Fruit fly (Drosophila melanogaster) whole organism, embryonic: ENCODE results near the gene CG6415.

ENCODE experiments used
- Ada2b ChIP-seq: fragments of 200-800 bp; sonication (Bioruptor generic); IDR thresholded peaks from 2 replicates; pipeline ENCODE4 v1.3.6; 2022; ENCODE audit warnings: missing biosample characterization, missing genetic modification characterization
- CG10147 ChIP-seq: fragments of 200-800 bp; sonication (Bioruptor generic); optimal IDR thresholded peaks from 2 replicates; lab custom pipeline; 2019; ENCODE audit warnings: missing biosample characterization, mild to moderate bottlenecking, missing genetic modification characterization, moderate library complexity
- CG10462 ChIP-seq: fragments of 200-800 bp; sonication (Bioruptor generic); optimal IDR thresholded peaks from 2 replicates; lab custom pipeline; 2016; ENCODE audit warnings: missing biosample characterization, missing genetic modification characterization
- CG10959 ChIP-seq: fragments of 200-800 bp; sonication (Bioruptor generic); IDR thresholded peaks from 2 replicates; pipeline ENCODE4 v1.3.6; 2022; ENCODE audit warnings: missing biosample characterization, missing genetic modification characterization
- CG11723 ChIP-seq: fragments of 200-800 bp; sonication (Bioruptor generic); optimal IDR thresholded peaks from 2 replicates; lab custom pipeline; 2017; ENCODE audit warnings: missing biosample characterization, mild to moderate bottlenecking, missing genetic modification characterization
- CG12104 ChIP-seq: fragments of 200-800 bp; sonication (Bioruptor generic); optimal IDR thresholded peaks from 3 replicates; lab custom pipeline; 2016; ENCODE audit warnings: missing biosample characterization, missing genetic modification characterization
- CG1233 ChIP-seq: fragments of 200-800 bp; sonication (Bioruptor generic); optimal IDR thresholded peaks from 4 replicates; lab custom pipeline; 2018; ENCODE audit warnings: missing biosample characterization, mild to moderate bottlenecking, missing genetic modification characterization
- CG15011 ChIP-seq: fragments of 200-800 bp; sonication (Bioruptor generic); optimal IDR thresholded peaks from 3 replicates; lab custom pipeline; 2018; ENCODE audit warnings: missing biosample characterization, mild to moderate bottlenecking, missing genetic modification characterization
- CG15479 ChIP-seq: fragments of 200-800 bp; sonication (Bioruptor generic); optimal IDR thresholded peaks from 3 replicates; lab custom pipeline; 2019; ENCODE audit warnings: missing biosample characterization, mild to moderate bottlenecking, missing genetic modification characterization, moderate library complexity
- CG15696 ChIP-seq: fragments of 200-800 bp; sonication (Bioruptor generic); optimal IDR thresholded peaks from 2 replicates; lab custom pipeline; 2019; ENCODE audit warnings: missing biosample characterization, mild to moderate bottlenecking, missing genetic modification characterization, moderate library complexity
- CG1832 ChIP-seq: fragments of 200-800 bp; sonication (Bioruptor generic); optimal IDR thresholded peaks from 2 replicates; lab custom pipeline; 2017; ENCODE audit warnings: missing biosample characterization, mild to moderate bottlenecking, missing genetic modification characterization, inconsistent platforms
- CG30403 ChIP-seq: fragments of 200-800 bp; sonication (Bioruptor generic); optimal IDR thresholded peaks from 3 replicates; lab custom pipeline; 2016; ENCODE audit warnings: missing biosample characterization, missing genetic modification characterization
- CG3281 ChIP-seq: fragments of 200-800 bp; sonication (Bioruptor generic); optimal IDR thresholded peaks from 3 replicates; lab custom pipeline; 2017; ENCODE audit warnings: missing biosample characterization, mild to moderate bottlenecking, missing genetic modification characterization
- CG4404 ChIP-seq: fragments of 200-800 bp; sonication (Bioruptor generic); IDR thresholded peaks from 2 replicates; pipeline ENCODE4 v1.3.6; 2022; ENCODE audit warnings: missing biosample characterization, missing genetic modification characterization
- CG6254 ChIP-seq: fragments of 200-800 bp; sonication (Bioruptor generic); optimal IDR thresholded peaks from 3 replicates; lab custom pipeline; 2017; ENCODE audit warnings: mild to moderate bottlenecking, missing biosample characterization, missing genetic modification reagents, missing genetic modification characterization
- CG6272 ChIP-seq: fragments of 200-800 bp; sonication (Bioruptor generic); IDR thresholded peaks from 2 replicates; pipeline ENCODE4 v1.3.6; 2022; ENCODE audit warnings: missing biosample characterization, missing genetic modification characterization
- CG7372 ChIP-seq: fragments of 200-800 bp; sonication (Bioruptor generic); IDR thresholded peaks from 2 replicates; pipeline ENCODE4 v1.3.6; 2022; ENCODE audit warnings: missing biosample characterization, missing genetic modification characterization
- CG7556 ChIP-seq: fragments of 200-800 bp; sonication (Bioruptor generic); optimal IDR thresholded peaks from 2 replicates; lab custom pipeline; 2017; ENCODE audit warnings: missing biosample characterization, mild to moderate bottlenecking, missing genetic modification characterization
- CG7786 ChIP-seq: fragments of 200-800 bp; sonication (Bioruptor generic); optimal IDR thresholded peaks from 2 replicates; lab custom pipeline; 2016; ENCODE audit warnings: missing biosample characterization, missing genetic modification characterization
- CG9609 ChIP-seq: fragments of 200-800 bp; sonication (Bioruptor generic); optimal IDR thresholded peaks from 3 replicates; lab custom pipeline; 2016; ENCODE audit warnings: missing biosample characterization, missing genetic modification characterization
- Camta ChIP-seq: fragments of 200-800 bp; sonication (Bioruptor generic); optimal IDR thresholded peaks from 2 replicates; lab custom pipeline; 2016; ENCODE audit warnings: missing biosample characterization, missing genetic modification characterization
- D19B ChIP-seq: fragments of 200-800 bp; sonication (Bioruptor generic); optimal IDR thresholded peaks from 2 replicates; lab custom pipeline; 2017; ENCODE audit warnings: missing biosample characterization, mild to moderate bottlenecking, missing genetic modification characterization
- Dll ChIP-seq: fragments of 200-800 bp; sonication (Bioruptor generic); IDR thresholded peaks from 4 replicates; pipeline ENCODE4 v1.3.6; 2022; ENCODE audit warnings: missing biosample characterization, missing genetic modification characterization; ENCODE audit not compliant: partially characterized antibody
- Drgx ChIP-seq: fragments of 200-800 bp; sonication (Bioruptor generic); IDR thresholded peaks from 2 replicates; pipeline ENCODE4 v1.3.6; 2022; ENCODE audit warnings: missing biosample characterization, missing genetic modification characterization
- Fer2 ChIP-seq: fragments of 200-800 bp; sonication (Bioruptor generic); optimal IDR thresholded peaks from 2 replicates; lab custom pipeline; 2018; ENCODE audit warnings: missing biosample characterization, mild to moderate bottlenecking, missing genetic modification characterization, moderate library complexity
- Fer3 ChIP-seq: fragments of 200-800 bp; sonication (Bioruptor generic); optimal IDR thresholded peaks from 2 replicates; lab custom pipeline; 2018; ENCODE audit warnings: missing biosample characterization, mild to moderate bottlenecking, missing genetic modification characterization, moderate library complexity
- H2.0 ChIP-seq: fragments of 200-800 bp; sonication (Bioruptor generic); IDR thresholded peaks from 2 replicates; pipeline ENCODE4 v1.3.6; 2022; ENCODE audit warnings: missing biosample characterization, missing genetic modification characterization
- Lim3 ChIP-seq: fragments of 200-800 bp; sonication (Bioruptor generic); IDR thresholded peaks from 2 replicates; pipeline ENCODE4 v1.3.6; 2022; ENCODE audit warnings: missing biosample characterization, missing genetic modification characterization
- MTF-1 ChIP-seq: fragments of 200-800 bp; sonication (Bioruptor generic); optimal IDR thresholded peaks from 2 replicates; lab custom pipeline; 2018; ENCODE audit warnings: missing biosample characterization, mild to moderate bottlenecking, missing genetic modification characterization, borderline replicate concordance
- NC2α ChIP-seq: fragments of 200-800 bp; sonication (Bioruptor generic); optimal IDR thresholded peaks from 2 replicates; lab custom pipeline; 2016; ENCODE audit warnings: missing biosample characterization, missing genetic modification characterization
- Side ChIP-seq: fragments of 200-800 bp; sonication (Bioruptor generic); optimal IDR thresholded peaks from 2 replicates; lab custom pipeline; 2016; ENCODE audit warnings: missing biosample characterization, missing genetic modification characterization
- Sin3A ChIP-seq: fragments of >200 bp; optimal IDR thresholded peaks from 2 replicates; lab custom pipeline; 2018
- Taf1 ChIP-seq: fragments of 200-800 bp; sonication (Bioruptor generic); IDR thresholded peaks from 2 replicates; pipeline ENCODE4 v1.3.6; 2022; ENCODE audit warnings: missing biosample characterization, missing genetic modification characterization
- bbx ChIP-seq: fragments of 200-800 bp; sonication (Bioruptor generic); IDR thresholded peaks from 2 replicates; pipeline ENCODE4 v1.3.6; 2022; ENCODE audit warnings: missing biosample characterization, missing genetic modification characterization; ENCODE audit not compliant: partially characterized antibody
- crc ChIP-seq: fragments of 200-800 bp; sonication (Bioruptor generic); optimal IDR thresholded peaks from 2 replicates; lab custom pipeline; 2016; ENCODE audit warnings: missing biosample characterization, missing genetic modification characterization
- crp ChIP-seq, 2 experiments: fragments of 200-800 bp; sonication (Bioruptor generic); optimal IDR thresholded peaks; 2 replicates in 1 of 2; 3 replicates in 1 of 2; lab custom pipeline; 2017; ENCODE audit warnings: missing biosample characterization in 2 of 2, missing genetic modification characterization in 2 of 2, mild to moderate bottlenecking in 1 of 2, moderate library complexity in 1 of 2
- ems ChIP-seq: fragments of 200-800 bp; sonication (Bioruptor generic); optimal IDR thresholded peaks from 3 replicates; lab custom pipeline; 2016; ENCODE audit warnings: missing biosample characterization, missing genetic modification characterization
- exex ChIP-seq: fragments of 200-800 bp; sonication (Bioruptor generic); optimal IDR thresholded peaks from 4 replicates; lab custom pipeline; 2018; ENCODE audit warnings: missing biosample characterization, mild to moderate bottlenecking, missing genetic modification characterization, moderate library complexity
- fd96Cb ChIP-seq: fragments of 200-800 bp; sonication (Bioruptor generic); optimal IDR thresholded peaks from 2 replicates; lab custom pipeline; 2018; ENCODE audit warnings: missing biosample characterization, mild to moderate bottlenecking, missing genetic modification characterization, moderate library complexity
- fru ChIP-seq: fragments of >200 bp; optimal IDR thresholded peaks from 2 replicates; lab custom pipeline; 2017
- gt ChIP-seq: fragments of 200-800 bp; sonication (Bioruptor generic); IDR thresholded peaks from 2 replicates; pipeline ENCODE4 v1.3.6; 2022; ENCODE audit warnings: missing biosample characterization, missing genetic modification characterization
- inv ChIP-seq: fragments of 200-800 bp; sonication (Bioruptor generic); IDR thresholded peaks from 2 replicates; pipeline ENCODE4 v1.3.6; 2022; ENCODE audit warnings: missing biosample characterization, missing genetic modification characterization; ENCODE audit not compliant: partially characterized antibody
- kah ChIP-seq: fragments of 200-800 bp; sonication (Bioruptor generic); optimal IDR thresholded peaks from 2 replicates; lab custom pipeline; 2018; ENCODE audit warnings: missing biosample characterization, mild to moderate bottlenecking, missing genetic modification characterization
- lov ChIP-seq, 2 experiments: fragments of 200-800 bp in 1 of 2; fragments of >200 bp in 1 of 2; sonication (Bioruptor generic) in 1 of 2; IDR thresholded peaks in 1 of 2; optimal IDR thresholded peaks in 1 of 2; 2 replicates in 1 of 2; 3 replicates in 1 of 2; pipeline versions ENCODE4 v1.3.6 to Lab custom; 2017 to 2022; ENCODE audit warnings: missing biosample characterization in 1 of 2, missing genetic modification characterization in 1 of 2
- pfk ChIP-seq: fragments of 200-800 bp; sonication (Bioruptor generic); optimal IDR thresholded peaks from 2 replicates; lab custom pipeline; 2018; ENCODE audit warnings: missing biosample characterization, mild to moderate bottlenecking, missing genetic modification characterization, moderate library complexity
- schlank ChIP-seq: fragments of 200-800 bp; sonication (Bioruptor generic); optimal IDR thresholded peaks from 2 replicates; lab custom pipeline; 2018; ENCODE audit warnings: missing biosample characterization, mild to moderate bottlenecking, missing genetic modification characterization
- scrt ChIP-seq: fragments of 200-800 bp; sonication (Bioruptor generic); optimal IDR thresholded peaks from 2 replicates; lab custom pipeline; 2018; ENCODE audit warnings: missing biosample characterization, mild to moderate bottlenecking, missing genetic modification characterization, moderate library complexity
- so ChIP-seq: fragments of 200-800 bp; sonication (Bioruptor generic); IDR thresholded peaks from 3 replicates; pipeline ENCODE4 v1.3.6; 2022; ENCODE audit warnings: missing biosample characterization, missing genetic modification characterization
- sqz ChIP-seq: fragments of 200-800 bp; sonication (Bioruptor generic); optimal IDR thresholded peaks from 3 replicates; lab custom pipeline; 2018; ENCODE audit warnings: missing biosample characterization, mild to moderate bottlenecking, missing genetic modification characterization
- tll ChIP-seq, 2 experiments: fragments of 200-800 bp in 1 of 2; fragments of >200 bp in 1 of 2; sonication (Bioruptor generic) in 1 of 2; optimal IDR thresholded peaks; 2 replicates each; lab custom pipeline; 2017 to 2019; ENCODE audit warnings: missing biosample characterization in 2 of 2, missing genetic modification characterization in 2 of 2, mild to moderate bottlenecking in 1 of 2, moderate library complexity in 1 of 2

CG6415 gene

DNA sequence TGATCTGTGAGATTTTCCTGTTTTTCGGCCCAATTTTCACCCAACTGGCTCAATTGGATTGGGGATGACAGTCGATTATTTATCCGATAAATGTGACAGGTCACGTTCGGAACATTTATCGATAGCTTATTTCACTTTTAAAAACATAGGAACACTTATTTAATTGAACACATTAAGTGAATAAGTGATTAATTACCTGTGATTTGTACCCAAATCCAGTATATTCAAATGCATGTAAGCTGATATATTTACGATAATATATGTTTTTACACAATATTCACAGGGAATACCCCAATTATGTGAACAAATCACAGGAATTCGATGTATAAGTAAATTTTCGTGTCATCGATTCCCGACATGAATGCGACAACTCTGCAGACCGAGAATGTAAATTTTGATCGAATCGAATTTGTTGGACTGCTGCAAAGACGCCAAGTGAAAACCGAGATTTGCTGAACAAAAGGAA lies 29.0 kb downstream of the CG6415 start, which contains the start of the genes EMC3 and Dpy-30L1 (continued):
- TF ChIP-seq Taf1 (no peak), schlank (tag; lab: Kevin White, UChicago) (no peak), CG7786 (GFP tag; lab: Kevin White, UChicago) (peak; percentile 42), CG6272 (GFP tag; lab: Robert Waterston, UW) (0 out of 2 replicates have a peak, but pooled peaks have one; percentile 27), crp (GFP tag; optimal IDR thresholded peaks at IDR 0.05; lab: Kevin White, UChicago) (peak in 1 of 2 experiments; percentile 30), scrt (GFP tag; lab: Kevin White, UChicago) (no peak), CG15479 (GFP tag; lab: Kevin White, UChicago) (no peak), CG1233 (GFP tag; lab: Kevin White, UChicago) (no peak), exex (tag; lab: Kevin White, UChicago) (no peak), Dll (GFP tag; lab: Robert Waterston, UW) (peak; percentile 94), sqz (no peak), Lim3 (GFP tag; lab: Robert Waterston, UW) (no peak), CG15011 (GFP tag; lab: Kevin White, UChicago) (no peak), CG1832 (GFP tag; lab: Kevin White, UChicago) (no peak), lov (optimal IDR thresholded peaks at IDR 0.05; lab: Kevin White, UChicago) (no peak), lov (GFP tag; IDR thresholded peaks at IDR 0.05; lab: Robert Waterston, UW) (no peak), CG10147 (no peak), CG9609 (GFP tag; lab: Kevin White, UChicago) (peak; percentile 17), Fer3 (tag; lab: Kevin White, UChicago) (peak; percentile 44), fd96Cb (peak; percentile 2), D19B (GFP tag; lab: Kevin White, UChicago) (no peak), CG4404 (GFP tag; lab: Robert Waterston, UW) (no peak), NC2α (GFP tag; lab: Kevin White, UChicago) (no peak), H2.0 (GFP tag; lab: Robert Waterston, UW) (peak; percentile 48), inv (GFP tag; lab: Robert Waterston, UW) (peak; percentile 73), Camta (GFP tag; lab: Kevin White, UChicago) (peak; percentile 13), CG7556 (GFP tag; lab: Kevin White, UChicago) (peak; percentile 34), CG3281 (GFP tag; lab: Kevin White, UChicago) (no peak), pfk (no peak), CG10959 (no peak), crc (GFP tag; lab: Kevin White, UChicago) (no peak), bbx (peak; percentile 73), CG6254 (GFP tag; lab: Kevin White, UChicago) (no peak), CG7372 (GFP tag; lab: Robert Waterston, UW) (0 out of 2 replicates have a peak, but pooled peaks have one; percentile 23), ems (peak; percentile 25), Side (GFP tag; lab: Kevin White, UChicago) (peak; percentile 3), Fer2 (peak; percentile 2), tll (GFP tag; optimal IDR thresholded peaks at IDR 0.05; lab: Kevin White, UChicago) (peak in 1 of 2 experiments; percentile 38), CG12104 (GFP tag; lab: Kevin White, UChicago) (no peak), kah (GFP tag; lab: Kevin White, UChicago) (no peak), so (GFP tag; lab: Robert Waterston, UW) (peak; percentile 48; the same call in 1 of the 3 replicates), CG30403 (GFP tag; lab: Kevin White, UChicago) (peak; percentile 79), Drgx (GFP tag; lab: Robert Waterston, UW) (no peak; the same call in 1 of the 2 replicates), CG11723 (no peak), CG15696 (tag; lab: Kevin White, UChicago) (peak; percentile 41), CG10462 (GFP tag; lab: Kevin White, UChicago) (no peak), fru (lab: Kevin White, UChicago) (no peak), Ada2b (GFP tag; lab: Robert Waterston, UW) (no peak), gt (GFP tag; lab: Robert Waterston, UW) (no peak), Sin3A (lab: Kevin White, UChicago) (peak; percentile 74), MTF-1 (GFP tag; lab: Kevin White, UChicago) (no peak)
